Worm (Caenorhabditis elegans) whole organism, L4 larva: ENCODE results near the gene F55A11.1.

Experiments used
- aha-1 ChIP-seq: fragments of 150-350 bp; peaks from one replicate; lab custom pipeline; 2014; ENCODE audit warnings: missing biosample characterization, missing genetic modification characterization
- ama-1 ChIP-seq: fragments of 150-350 bp; optimal IDR thresholded peaks from 2 replicates; lab custom pipeline; 2014; ENCODE audit warnings: inconsistent platforms, mixed read lengths
- arid-1 ChIP-seq: fragments of 200-800 bp; sonication (Bioruptor generic); conservative IDR thresholded peaks from 2 replicates; pipeline ENCODE4 v1.3.6; 2022; ENCODE audit warnings: missing genetic modification reagents, missing genetic modification characterization, missing compliant biosample characterization
- ceh-20 ChIP-seq: fragments of 200-800 bp; sonication (Bioruptor generic); IDR thresholded peaks from 2 replicates; pipeline ENCODE4 v1.3.6; 2022; ENCODE audit warnings: missing genetic modification reagents, missing genetic modification characterization, missing compliant biosample characterization
- dmd-9 ChIP-seq: fragments of 200-800 bp; sonication (Bioruptor generic); IDR thresholded peaks from 2 replicates; pipeline ENCODE4 v1.3.6; 2022; ENCODE audit warnings: missing genetic modification reagents, missing genetic modification characterization, missing compliant biosample characterization
- fos-1 ChIP-seq: fragments of 150-350 bp; optimal IDR thresholded peaks from 2 replicates; lab custom pipeline; 2014; ENCODE audit warnings: missing biosample characterization, missing genetic modification characterization
- hlh-30 ChIP-seq: sonication (generic microtip); optimal IDR thresholded peaks from 2 replicates; lab custom pipeline; 2017; ENCODE audit warnings: antibody characterized with exemption, mild to moderate bottlenecking, missing genetic modification characterization, missing compliant biosample characterization; ENCODE audit not compliant: insufficient read depth
- mdl-1 ChIP-seq, 2 experiments: fragments of 150-350 bp in 1 of 2; sonication (generic microtip) in 1 of 2; optimal IDR thresholded peaks; 2 replicates each; lab custom pipeline; 2014 to 2017; ENCODE audit warnings: missing biosample characterization in 2 of 2, missing genetic modification characterization in 2 of 2
- nhr-11 ChIP-seq: fragments of 150-350 bp; optimal IDR thresholded peaks from 2 replicates; lab custom pipeline; 2014; ENCODE audit warnings: missing biosample characterization, missing genetic modification characterization
- nhr-25 ChIP-seq: sonication (generic microtip); optimal IDR thresholded peaks from 2 replicates; lab custom pipeline; 2017; ENCODE audit warnings: missing genetic modification characterization, mild to moderate bottlenecking, missing compliant biosample characterization, antibody characterized with exemption, moderate library complexity, borderline replicate concordance; ENCODE audit not compliant: insufficient read depth
- pha-4 ChIP-seq, 2 experiments: fragments of 150-350 bp in 1 of 2; fragments of 200-800 bp in 1 of 2; sonication (Bioruptor generic) in 1 of 2; IDR thresholded peaks in 1 of 2; optimal IDR thresholded peaks in 1 of 2; 2 replicates each; pipeline versions ENCODE4 v1.3.6 to Lab custom; 2014 to 2022; ENCODE audit warnings: missing genetic modification characterization in 2 of 2, missing genetic modification reagents in 2 of 2, missing biosample characterization in 1 of 2, missing compliant biosample characterization in 1 of 2
- spr-3 ChIP-seq: fragments of 200-800 bp; sonication (Bioruptor generic); optimal IDR thresholded peaks from 2 replicates; lab custom pipeline; 2018; ENCODE audit warnings: mild to moderate bottlenecking, missing genetic modification characterization, missing compliant biosample characterization
- unc-62 ChIP-seq, 3 experiments: fragments of 150-350 bp in 1 of 3; sonication (generic microtip); optimal IDR thresholded peaks in 2 of 3; peaks in 1 of 3; 1 replicate in 1 of 3; 2 replicates in 2 of 3; lab custom pipeline; 2014 to 2017; ENCODE audit warnings: missing biosample characterization in 3 of 3, missing genetic modification characterization in 3 of 3, missing genetic modification reagents in 3 of 3, missing genotype in 1 of 3
- zag-1 ChIP-seq: fragments of 150-350 bp; optimal IDR thresholded peaks from 2 replicates; lab custom pipeline; 2014; ENCODE audit warnings: missing biosample characterization, missing genetic modification characterization

ce11 chrV:11802508-11802907, 38.3 kb upstream of the F55A11.1 start:
- no peak for TF ChIP-seq fos-1 (tag; lab: Kevin White, UChicago)
- no peak for TF ChIP-seq dmd-9
- TF ChIP-seq unc-62 (GFP tag; optimal IDR thresholded peaks at IDR 0.05 in 1 of 2; lab: Kevin White, UChicago): peak in 1 of 2 experiments; percentile 95
- TF ChIP-seq unc-62 (tag; optimal IDR thresholded peaks at IDR 0.05; lab: Kevin White, UChicago): no peak
- TF ChIP-seq nhr-11 (tag; lab: Kevin White, UChicago): no peak
- no peak for TF ChIP-seq zag-1 (tag; lab: Kevin White, UChicago)
- TF ChIP-seq ceh-20 (GFP tag; lab: Robert Waterston, UW): peak; percentile 75; the same call in 1 of the 2 replicates
- TF ChIP-seq pha-4 (GFP tag; IDR thresholded peaks at IDR 0.05; lab: Robert Waterston, UW): no peak
- no peak for TF ChIP-seq pha-4 (tag; optimal IDR thresholded peaks at IDR 0.05; lab: Kevin White, UChicago)
- TF ChIP-seq hlh-30 (tag; lab: Kevin White, UChicago): peak; percentile 69
- no peak for TF ChIP-seq ama-1
- TF ChIP-seq arid-1 (GFP tag; lab: Robert Waterston, UW): no peak
- TF ChIP-seq aha-1 (tag; lab: Kevin White, UChicago): peak; percentile 87
- peak; percentile 86 for TF ChIP-seq nhr-25
- TF ChIP-seq mdl-1 (tag; optimal IDR thresholded peaks at IDR 0.05; lab: Kevin White, UChicago): peak; percentile 83 to 94
- no peak for TF ChIP-seq spr-3 (GFP tag; lab: Kevin White, UChicago)
